Worm (Caenorhabditis elegans) whole organism, midembryonic: Measurements from ENCODE around the gene R02D5.7.

Experiments
- T22C8.4 ChIP-seq: fragments of 200-800 bp; sonication (Bioruptor generic); IDR thresholded peaks from 2 replicates; pipeline ENCODE4 v1.3.6; 2022; ENCODE audit warnings: missing genetic modification characterization, missing compliant biosample characterization
- cog-1 ChIP-seq: sonication (generic microtip); optimal IDR thresholded peaks from 2 replicates; lab custom pipeline; 2016; ENCODE audit warnings: missing genetic modification characterization, missing compliant biosample characterization
- klf-2 ChIP-seq: fragments of 200-800 bp; sonication (Bioruptor generic); conservative IDR thresholded peaks from 2 replicates; pipeline ENCODE4 v1.3.6; 2022; ENCODE audit warnings: missing genetic modification reagents, missing genetic modification characterization, missing compliant biosample characterization
- med-1 ChIP-seq: sonication (generic microtip); optimal IDR thresholded peaks from 2 replicates; lab custom pipeline; 2017; ENCODE audit warnings: missing genetic modification characterization, mild to moderate bottlenecking, missing compliant biosample characterization, antibody characterized with exemption, missing genetic modification reagents; ENCODE audit not compliant: insufficient read depth
- ref-1 ChIP-seq: fragments of 200-800 bp; sonication (Bioruptor generic); conservative IDR thresholded peaks from 2 replicates; pipeline ENCODE4 v1.3.6; 2022; ENCODE audit warnings: missing genetic modification reagents, missing genetic modification characterization, missing compliant biosample characterization
- tab-1 ChIP-seq: fragments of 200-800 bp; sonication (Bioruptor generic); IDR thresholded peaks from 2 replicates; pipeline ENCODE4 v1.3.6; 2022; ENCODE audit warnings: missing genetic modification characterization, missing compliant biosample characterization
- ztf-23 ChIP-seq: fragments of 200-800 bp; sonication (Bioruptor generic); IDR thresholded peaks from 2 replicates; pipeline ENCODE4 v1.3.6; 2022; ENCODE audit warnings: missing genetic modification reagents, missing genetic modification characterization, missing compliant biosample characterization
- ztf-29 ChIP-seq: fragments of 200-800 bp; sonication (Bioruptor generic); IDR thresholded peaks from 2 replicates; pipeline ENCODE4 v1.3.6; 2022; ENCODE audit warnings: missing genetic modification reagents, missing genetic modification characterization, missing compliant biosample characterization

ce11 chrV:14439236-14439635 lies 42.1 kb downstream of the R02D5.7 start:
- TF ChIP-seq ztf-23 (GFP tag; lab: Robert Waterston, UW), result no peak
- no peak for TF ChIP-seq ztf-29 (GFP tag; lab: Robert Waterston, UW)
- no peak for TF ChIP-seq med-1 (GFP tag; lab: Kevin White, UChicago)
- TF ChIP-seq tab-1, result no peak
- TF ChIP-seq ref-1 (GFP tag; lab: Robert Waterston, UW), result no peak
- no peak for TF ChIP-seq klf-2 (GFP tag; lab: Robert Waterston, UW)
- no peak for TF ChIP-seq cog-1 (tag; lab: Kevin White, UChicago)
- TF ChIP-seq T22C8.4 (GFP tag; lab: Robert Waterston, UW), result no peak
